Fruit fly (Drosophila melanogaster): Measurements from ENCODE around the gene CG7560.
A peak's percentile ranks its signal among the peaks of the same experiment; 100 is the strongest.

CG7560 gene

dm6 chr3L:11439570-11439969, 14.6 kb downstream of the CG7560 start (continued):
- TF ChIP-seq Eip93F (GFP tag; optimal IDR thresholded peaks at IDR 0.05) (no peak), Met (GFP tag; optimal IDR thresholded peaks at IDR 0.05) (peak; percentile 29), Ets21C (GFP tag; optimal IDR thresholded peaks at IDR 0.05) (no peak), fd59A (GFP tag; optimal IDR thresholded peaks at IDR 0.05) (no peak), CG6163 (GFP tag; IDR thresholded peaks at IDR 0.05) (peak; percentile 77), CG10631 (GFP tag; optimal IDR thresholded peaks at IDR 0.05) (peak; percentile 20), CG8119 (GFP tag; IDR thresholded peaks at IDR 0.05) (peak; percentile 59; the same call in 2 of the 3 replicates), Hr39 (GFP tag; optimal IDR thresholded peaks at IDR 0.05) (peak; percentile 6), CG6276 (GFP tag; optimal IDR thresholded peaks at IDR 0.05) (no peak), CG8319 (GFP tag; optimal IDR thresholded peaks at IDR 0.05) (peak; percentile 23), Hr38 (GFP tag; optimal IDR thresholded peaks at IDR 0.05) (no peak), Sox14 (GFP tag; optimal IDR thresholded peaks at IDR 0.05) (peak; percentile 21), Sox102F (GFP tag; optimal IDR thresholded peaks at IDR 0.05) (peak; percentile 14), vri (GFP tag; optimal IDR thresholded peaks at IDR 0.05) (no peak), net (GFP tag; optimal IDR thresholded peaks at IDR 0.05) (peak; percentile 19)

DNA sequence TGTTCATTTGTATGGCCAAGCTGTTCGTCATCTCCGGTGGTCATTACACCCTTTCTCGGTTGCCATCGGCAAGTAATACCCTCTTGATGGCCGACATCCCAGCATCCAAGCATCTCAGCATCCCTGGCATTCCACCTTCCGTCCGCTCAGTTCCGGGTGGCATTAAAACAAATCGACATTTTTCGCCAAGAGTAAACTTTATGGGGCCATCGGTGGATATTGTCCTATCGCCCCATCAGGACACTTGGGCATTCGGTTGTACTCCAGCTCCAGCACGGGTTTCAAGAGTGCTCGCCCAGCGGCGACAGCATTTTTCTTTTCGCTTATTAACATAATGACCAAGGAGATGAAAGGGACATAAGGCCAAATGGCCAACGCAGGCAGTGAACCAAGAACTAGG, 15.3 kb downstream of the CG7560 start:
- no peak for TF ChIP-seq Met (GFP tag; optimal IDR thresholded peaks at IDR 0.05)
- no peak for TF ChIP-seq lz (GFP tag; optimal IDR thresholded peaks at IDR 0.05)
- no peak for TF ChIP-seq CG8319 (GFP tag; optimal IDR thresholded peaks at IDR 0.05)
- TF ChIP-seq Sox102F (GFP tag; optimal IDR thresholded peaks at IDR 0.05) = no peak
- no peak for TF ChIP-seq dsx (GFP tag; optimal IDR thresholded peaks at IDR 0.05; ENCODE audit: poor library complexity, severe bottlenecking)
- TF ChIP-seq CG11902 (GFP tag; optimal IDR thresholded peaks at IDR 0.05) = no peak
- no peak for TF ChIP-seq Eip78C (GFP tag)
- TF ChIP-seq dac (GFP tag; optimal IDR thresholded peaks at IDR 0.05) = no peak
- TF ChIP-seq achi (GFP tag; optimal IDR thresholded peaks at IDR 0.05) = no peak
- no peak for TF ChIP-seq salr (GFP tag; optimal IDR thresholded peaks at IDR 0.05)
- no peak for TF ChIP-seq CG3919 (GFP tag; optimal IDR thresholded peaks at IDR 0.05)
- no peak for TF ChIP-seq eg (GFP tag; IDR thresholded peaks at IDR 0.05)

- TF ChIP-seq CG16779 (tag; optimal IDR thresholded peaks at IDR 0.05) (no peak), CG4318 (GFP tag; optimal IDR thresholded peaks at IDR 0.05) (no peak), Eip75B (GFP tag; optimal IDR thresholded peaks at IDR 0.05) (no peak), Met (GFP tag; optimal IDR thresholded peaks at IDR 0.05) (no peak), Ets21C (GFP tag; optimal IDR thresholded peaks at IDR 0.05) (no peak), vri (GFP tag; optimal IDR thresholded peaks at IDR 0.05) (no peak), OdsH (GFP tag; optimal IDR thresholded peaks at IDR 0.05) (no peak), CG3032 (tag; optimal IDR thresholded peaks at IDR 0.05) (no peak), dsx (GFP tag; optimal IDR thresholded peaks at IDR 0.05; ENCODE audit: poor library complexity, severe bottlenecking) (no peak)
These were observed 15.8 kb downstream of the CG7560 start for dm6 chr3L:11440769-11441168.

dm6 chr3L:11441889-11442782, 17.2 kb downstream of the CG7560 start:
- TF ChIP-seq spab (GFP tag; optimal IDR thresholded peaks at IDR 0.05) (peak; percentile 45), CG1621 (tag; optimal IDR thresholded peaks at IDR 0.05) (peak; percentile 40), Sox15 (GFP tag; optimal IDR thresholded peaks at IDR 0.05) (no peak), CG8319 (GFP tag; optimal IDR thresholded peaks at IDR 0.05) (no peak), CG15336 (GFP tag; IDR thresholded peaks at IDR 0.05) (peak; percentile 75), CG34406 (GFP tag; optimal IDR thresholded peaks at IDR 0.05) (no peak), CG16779 (tag; optimal IDR thresholded peaks at IDR 0.05) (peak; percentile 6), dac (GFP tag; optimal IDR thresholded peaks at IDR 0.05) (no peak), CG11762 (GFP tag; optimal IDR thresholded peaks at IDR 0.05; ENCODE audit: insufficient read depth) (no peak), acj6 (GFP tag; optimal IDR thresholded peaks at IDR 0.05) (no peak), lz (GFP tag; optimal IDR thresholded peaks at IDR 0.05) (no peak), CG9139 (GFP tag; optimal IDR thresholded peaks at IDR 0.05) (peak; percentile 77), CG8119 (GFP tag; IDR thresholded peaks at IDR 0.05) (peak; percentile 78; the same call in 2 of the 3 replicates), Hr4 (GFP tag; optimal IDR thresholded peaks at IDR 0.05) (no peak), Blimp-1 (GFP tag; optimal IDR thresholded peaks at IDR 0.05) (no peak), CG3919 (GFP tag; optimal IDR thresholded peaks at IDR 0.05) (no peak), Sox14 (GFP tag; optimal IDR thresholded peaks at IDR 0.05) (no peak), fd59A (GFP tag; optimal IDR thresholded peaks at IDR 0.05) (no peak), CG3032 (tag; optimal IDR thresholded peaks at IDR 0.05) (peak; percentile 14), CG11294 (GFP tag; IDR thresholded peaks at IDR 0.05) (no peak), CG10631 (GFP tag; optimal IDR thresholded peaks at IDR 0.05) (no peak), cyc (GFP tag; optimal IDR thresholded peaks at IDR 0.05) (no peak), CG11902 (GFP tag; optimal IDR thresholded peaks at IDR 0.05) (no peak), net (GFP tag; optimal IDR thresholded peaks at IDR 0.05) (no peak), fd85E (GFP tag; optimal IDR thresholded peaks at IDR 0.05) (no peak), CG6276 (GFP tag; optimal IDR thresholded peaks at IDR 0.05) (peak; percentile 38), Eip75B (GFP tag; optimal IDR thresholded peaks at IDR 0.05) (no peak), Sox102F (GFP tag; optimal IDR thresholded peaks at IDR 0.05) (no peak)

All from whole organism, prepupa.